Worm (Caenorhabditis elegans) whole organism, L2 larva: ENCODE results near the gene F49F1.11.
"Not testable (repeated sequence)": the region's sequence is repeated elsewhere in the genome, so short reads cannot be mapped to it uniquely, and the experiment has no call there.

ENCODE experiments used
- C34F6.9 ChIP-seq: fragments of 150-350 bp; optimal IDR thresholded peaks from 2 replicates; lab custom pipeline; 2014; ENCODE audit warnings: missing biosample characterization, missing genetic modification characterization
- F13H6.1 ChIP-seq: sonication (generic microtip); optimal IDR thresholded peaks from 2 replicates; lab custom pipeline; 2016; ENCODE audit warnings: missing genetic modification characterization, missing compliant biosample characterization
- Y55F3AM.14 ChIP-seq: fragments of 200-800 bp; sonication (Bioruptor generic); optimal IDR thresholded peaks from 2 replicates; lab custom pipeline; 2018; ENCODE audit warnings: mild to moderate bottlenecking, missing genetic modification characterization, missing compliant biosample characterization
- aly-2 ChIP-seq: fragments of 150-350 bp; optimal IDR thresholded peaks from 2 replicates; lab custom pipeline; 2014; ENCODE audit warnings: missing biosample characterization, missing genetic modification characterization
- blmp-1 ChIP-seq: sonication (generic microtip); optimal IDR thresholded peaks from 2 replicates; lab custom pipeline; 2017; ENCODE audit warnings: missing genetic modification characterization, mild to moderate bottlenecking, missing compliant biosample characterization, antibody characterized with exemption, moderate library complexity; ENCODE audit not compliant: insufficient read depth
- ceh-16 ChIP-seq: fragments of 150-350 bp; optimal IDR thresholded peaks from 2 replicates; lab custom pipeline; 2014; ENCODE audit warnings: missing biosample characterization, missing genetic modification characterization
- ceh-82 ChIP-seq: fragments of 150-350 bp; optimal IDR thresholded peaks from 2 replicates; lab custom pipeline; 2014; ENCODE audit warnings: missing biosample characterization, missing genetic modification characterization
- crh-2 ChIP-seq: sonication (generic microtip); optimal IDR thresholded peaks from 2 replicates; lab custom pipeline; 2017; ENCODE audit warnings: missing biosample characterization, missing genetic modification characterization
- dmd-4 ChIP-seq: sonication (generic microtip); optimal IDR thresholded peaks from 2 replicates; lab custom pipeline; 2017; ENCODE audit warnings: missing biosample characterization, missing genetic modification characterization
- egl-27 ChIP-seq: sonication (generic microtip); optimal IDR thresholded peaks from 3 replicates; lab custom pipeline; 2017; ENCODE audit warnings: missing biosample characterization, missing genetic modification reagents, missing genetic modification characterization
- elt-1 ChIP-seq: fragments of 150-350 bp; optimal IDR thresholded peaks from 2 replicates; lab custom pipeline; 2014; ENCODE audit warnings: missing biosample characterization, missing genetic modification characterization
- elt-3 ChIP-seq: sonication (generic microtip); optimal IDR thresholded peaks from 2 replicates; lab custom pipeline; 2017; ENCODE audit warnings: missing biosample characterization, missing genetic modification characterization
- fos-1 ChIP-seq: fragments of 150-350 bp; optimal IDR thresholded peaks from 2 replicates; lab custom pipeline; 2014; ENCODE audit warnings: missing biosample characterization, missing genetic modification characterization
- gmeb-1 ChIP-seq: fragments of 150-350 bp; optimal IDR thresholded peaks from 2 replicates; lab custom pipeline; 2014; ENCODE audit warnings: missing biosample characterization, missing genetic modification characterization
- lin-11 ChIP-seq: fragments of 150-350 bp; sonication (generic microtip); optimal IDR thresholded peaks from 2 replicates; lab custom pipeline; 2014; ENCODE audit warnings: missing biosample characterization, missing genetic modification characterization, inconsistent platforms, mixed read lengths
- lin-13 ChIP-seq: fragments of 150-350 bp; optimal IDR thresholded peaks from 2 replicates; lab custom pipeline; 2014; ENCODE audit warnings: missing biosample characterization, missing genetic modification reagents, missing genetic modification characterization
- lsy-2 ChIP-seq, 2 experiments: fragments of 150-350 bp in 1 of 2; sonication (generic microtip) in 1 of 2; optimal IDR thresholded peaks; 2 replicates each; lab custom pipeline; 2014 to 2017; ENCODE audit warnings: missing biosample characterization in 2 of 2, missing genetic modification characterization in 2 of 2
- mab-5 ChIP-seq: fragments of 150-350 bp; optimal IDR thresholded peaks from 2 replicates; lab custom pipeline; 2014; ENCODE audit warnings: missing biosample characterization, missing genetic modification characterization
- mdl-1 ChIP-seq, 2 experiments: fragments of 150-350 bp in 1 of 2; sonication (generic microtip) in 1 of 2; optimal IDR thresholded peaks; 2 replicates each; lab custom pipeline; 2017; ENCODE audit warnings: missing biosample characterization in 2 of 2, missing genetic modification characterization in 2 of 2
- nhr-10 ChIP-seq: sonication (generic microtip); optimal IDR thresholded peaks from 2 replicates; lab custom pipeline; 2017; ENCODE audit warnings: missing biosample characterization, missing genetic modification characterization
- nhr-11 ChIP-seq: fragments of 150-350 bp; optimal IDR thresholded peaks from 2 replicates; lab custom pipeline; 2014; ENCODE audit warnings: missing biosample characterization, missing genetic modification characterization
- nhr-12 ChIP-seq: fragments of 150-350 bp; optimal IDR thresholded peaks from 2 replicates; lab custom pipeline; 2014; ENCODE audit warnings: missing biosample characterization, missing genetic modification characterization
- nhr-25 ChIP-seq: fragments of 150-350 bp; sonication (generic microtip); optimal IDR thresholded peaks from 3 replicates; lab custom pipeline; 2014; ENCODE audit warnings: missing biosample characterization, missing genetic modification characterization
- nhr-6 ChIP-seq: fragments of 150-350 bp; optimal IDR thresholded peaks from 2 replicates; lab custom pipeline; 2014; ENCODE audit warnings: missing biosample characterization, missing genetic modification characterization
- nhr-77 ChIP-seq: fragments of 150-350 bp; optimal IDR thresholded peaks from 2 replicates; lab custom pipeline; 2014; ENCODE audit warnings: missing biosample characterization, missing genetic modification characterization
- peb-1 ChIP-seq: fragments of 150-350 bp; optimal IDR thresholded peaks from 2 replicates; lab custom pipeline; 2014; ENCODE audit warnings: missing biosample characterization, missing genetic modification characterization
- sem-4 ChIP-seq: fragments of 150-350 bp; optimal IDR thresholded peaks from 2 replicates; lab custom pipeline; 2014; ENCODE audit warnings: missing biosample characterization, missing genetic modification reagents, missing genetic modification characterization
- sma-9 ChIP-seq, 2 experiments: fragments of 150-350 bp in 1 of 2; sonication (generic microtip) in 1 of 2; optimal IDR thresholded peaks; 2 replicates each; lab custom pipeline; 2014 to 2016; ENCODE audit warnings: missing genetic modification characterization in 2 of 2, mild to moderate bottlenecking in 1 of 2, missing biosample characterization in 1 of 2, missing compliant biosample characterization in 1 of 2, missing genetic modification reagents in 1 of 2, moderate library complexity in 1 of 2
- snpc-4 ChIP-seq: fragments of 150-350 bp; optimal IDR thresholded peaks from 2 replicates; lab custom pipeline; 2014; ENCODE audit warnings: missing biosample characterization, missing genetic modification characterization
- unc-39 ChIP-seq: fragments of 150-350 bp; optimal IDR thresholded peaks from 2 replicates; lab custom pipeline; 2014; ENCODE audit warnings: missing biosample characterization, missing genetic modification characterization
- zag-1 ChIP-seq: fragments of 150-350 bp; optimal IDR thresholded peaks from 2 replicates; lab custom pipeline; 2014; ENCODE audit warnings: missing biosample characterization, missing genetic modification characterization
- ztf-1 ChIP-seq: fragments of 200-800 bp; sonication (Bioruptor generic); conservative IDR thresholded peaks from 2 replicates; pipeline ENCODE4 v1.3.6; 2022; ENCODE audit warnings: missing genetic modification characterization, missing compliant biosample characterization

F49F1.11 gene

DNA sequence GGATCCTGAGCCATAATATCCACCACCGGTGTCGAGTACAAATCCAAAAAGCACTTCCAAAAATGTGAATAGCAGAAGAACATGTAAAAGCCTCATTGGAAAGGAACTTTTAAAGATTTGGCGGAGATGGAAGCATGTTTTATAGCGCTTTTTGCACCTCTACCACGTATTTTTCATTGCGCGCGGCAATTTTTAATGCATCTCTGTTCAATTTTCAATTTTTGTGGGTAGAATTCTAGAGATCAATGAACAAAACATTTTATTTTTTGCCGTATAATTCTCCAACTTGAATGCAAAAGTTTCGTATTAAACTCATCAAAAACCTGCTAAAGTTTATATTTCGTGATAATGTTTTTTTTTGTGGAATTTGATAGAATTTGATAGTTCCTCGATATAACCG lies 3.7 kb downstream of the F49F1.11 start, which contains the start of gene F49F1.9:
F49F1.9 (minus strand) TSS at position 101 of the 400 bp plus-strand sequence.
- TF ChIP-seq mdl-1 (tag; optimal IDR thresholded peaks at IDR 0.05; lab: Kevin White, UChicago) (no peak), nhr-25 (no peak), gmeb-1 (tag; lab: Kevin White, UChicago) (no peak), zag-1 (tag; lab: Kevin White, UChicago) (no peak), nhr-77 (tag; lab: Kevin White, UChicago) (no peak), aly-2 (tag; lab: Kevin White, UChicago) (no peak), sem-4 (tag; lab: Kevin White, UChicago) (no peak), mab-5 (tag; lab: Kevin White, UChicago) (no peak), snpc-4 (tag; lab: Kevin White, UChicago) (no peak)
- TF ChIP-seq, all 48 proteins: peak for 0

DNA sequence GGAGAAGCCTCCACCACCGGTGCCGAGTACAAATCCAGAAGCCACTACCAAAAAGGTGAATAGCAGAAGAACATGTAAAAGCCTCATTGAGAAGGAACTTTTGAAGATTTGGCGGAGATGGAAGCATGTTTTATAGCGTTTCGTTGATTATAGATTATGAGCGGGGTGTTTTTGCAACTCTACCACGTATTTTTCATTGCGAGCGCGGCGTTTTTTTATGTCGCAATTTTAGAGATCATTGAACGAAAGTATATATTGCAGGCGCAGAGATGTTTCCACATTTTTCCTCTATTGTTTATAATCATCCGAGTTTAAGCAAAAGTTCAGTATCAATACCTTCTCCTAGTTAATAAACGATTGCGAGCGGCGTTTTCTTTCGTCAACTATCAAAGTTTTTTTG lies 5.5 kb downstream of the F49F1.11 start, which contains the start of gene F49F1.17:
F49F1.17 (minus strand) TSS at position 101 of the 400 bp plus-strand sequence.
- TF ChIP-seq fos-1 (tag; lab: Kevin White, UChicago), result no peak
- no peak for TF ChIP-seq blmp-1 (tag; lab: Kevin White, UChicago)
- no peak for TF ChIP-seq lin-11 (tag; lab: Kevin White, UChicago)
- no peak for TF ChIP-seq nhr-11
- no peak for TF ChIP-seq ceh-82 (tag; lab: Kevin White, UChicago)
- TF ChIP-seq elt-3 (tag; lab: Kevin White, UChicago), result no peak
- no peak for TF ChIP-seq egl-27
- TF ChIP-seq ceh-16 (tag; lab: Kevin White, UChicago), result no peak
- no peak for TF ChIP-seq mab-5 (tag; lab: Kevin White, UChicago)
- no peak for TF ChIP-seq C34F6.9 (tag; lab: Kevin White, UChicago)
- no peak for TF ChIP-seq lin-13 (GFP tag; lab: Kevin White, UChicago)
- no peak for TF ChIP-seq sma-9 (GFP tag; optimal IDR thresholded peaks at IDR 0.05; lab: Kevin White, UChicago)
- TF ChIP-seq sma-9 (tag; optimal IDR thresholded peaks at IDR 0.05; lab: Kevin White, UChicago), result no peak
- no peak for TF ChIP-seq F13H6.1 (tag; lab: Kevin White, UChicago)
- no peak for TF ChIP-seq nhr-10
- TF ChIP-seq mdl-1 (tag; optimal IDR thresholded peaks at IDR 0.05; lab: Kevin White, UChicago), result no peak
- no peak for TF ChIP-seq lsy-2 (tag; optimal IDR thresholded peaks at IDR 0.05; lab: Kevin White, UChicago)
- no peak for TF ChIP-seq peb-1 (tag; lab: Kevin White, UChicago)
- TF ChIP-seq nhr-12 (tag; lab: Kevin White, UChicago), result no peak
- TF ChIP-seq dmd-4 (tag; lab: Kevin White, UChicago), result no peak
- TF ChIP-seq crh-2 (tag; lab: Kevin White, UChicago), result no peak

DNA sequence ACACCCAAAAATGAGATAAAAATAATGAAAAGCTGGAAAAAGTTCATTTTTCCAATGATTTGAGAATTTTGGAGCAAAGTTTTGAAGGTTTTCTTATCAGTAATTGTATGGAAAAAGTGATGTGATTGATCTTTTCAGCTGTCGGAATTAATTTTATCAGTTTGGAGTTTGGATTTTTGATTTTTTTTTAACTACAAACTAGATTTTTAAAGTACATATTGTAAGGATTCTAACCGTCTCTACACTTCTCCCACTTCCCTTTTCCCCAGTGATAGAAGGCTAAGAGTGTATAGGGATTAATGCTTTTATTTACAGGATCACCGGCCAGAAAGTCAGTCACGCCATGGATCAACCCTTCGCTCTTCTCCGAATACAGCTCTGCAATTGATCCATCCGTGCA lies 15.6 kb downstream of the F49F1.11 start, which contains the start of gene F49F1.7:
F49F1.7 (minus strand) TSS at position 101 of the 400 bp plus-strand sequence.
- not testable (repeated sequence) for TF ChIP-seq nhr-11; dmd-4 (tag; lab: Kevin White, UChicago); unc-39 (tag; lab: Kevin White, UChicago)

DNA sequence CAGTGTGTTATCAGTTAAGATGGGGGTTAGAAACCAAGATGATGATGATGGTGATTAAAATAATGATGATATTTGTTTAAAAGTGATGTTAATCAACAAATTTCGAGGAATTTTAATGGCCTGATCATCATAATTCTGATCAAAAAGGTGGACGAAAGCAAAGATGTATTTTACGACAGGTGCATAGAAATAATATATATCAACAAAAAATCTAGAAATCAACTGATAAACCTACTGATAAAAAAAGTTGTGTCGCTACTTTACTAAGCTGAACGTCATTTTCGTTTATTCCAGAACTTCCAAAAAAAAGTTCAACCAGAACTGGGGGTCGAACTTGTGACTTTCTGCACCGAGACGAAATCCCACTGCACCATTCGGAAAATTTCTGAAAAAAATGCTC lies 18.1 kb downstream of the F49F1.11 start, which contains the start of gene mul-1:
mul-1 (minus strand) TSS at position 84 of the 400 bp plus-strand sequence.
- TF ChIP-seq gmeb-1 (tag; lab: Kevin White, UChicago), result no peak
- TF ChIP-seq Y55F3AM.14 (GFP tag; lab: Kevin White, UChicago), result no peak
- TF ChIP-seq lin-13 (GFP tag; lab: Kevin White, UChicago), result no peak

DNA sequence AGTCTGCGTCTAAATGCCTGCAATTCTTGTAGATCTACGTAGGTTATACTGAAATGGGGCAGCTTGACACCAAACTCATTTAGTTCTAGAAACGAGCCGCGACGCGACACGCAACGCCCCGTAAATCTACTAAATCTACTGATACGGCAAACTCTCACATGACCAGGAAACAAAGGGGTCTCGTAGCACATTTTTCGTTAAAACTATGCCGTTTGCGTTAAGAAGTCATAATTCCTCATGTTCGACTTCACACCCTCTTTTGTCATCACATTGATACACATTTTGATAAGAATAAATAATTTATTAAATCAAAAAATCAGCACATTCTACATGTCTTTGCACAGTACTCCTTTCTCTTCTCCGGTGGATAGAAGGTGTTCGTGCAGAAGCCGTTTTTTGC lies 20.2 kb downstream of the F49F1.11 start:
- no peak for TF ChIP-seq mab-5 (tag; lab: Kevin White, UChicago)
- no peak for TF ChIP-seq aly-2 (tag; lab: Kevin White, UChicago)
- no peak for TF ChIP-seq egl-27
- no peak for TF ChIP-seq nhr-12 (tag; lab: Kevin White, UChicago)
- no peak for TF ChIP-seq elt-1
- no peak for TF ChIP-seq lin-13 (GFP tag; lab: Kevin White, UChicago)
- no peak for TF ChIP-seq nhr-6 (tag; lab: Kevin White, UChicago)
- TF ChIP-seq ztf-1 (GFP tag; lab: Robert Waterston, UW), result no peak
